Worm (Caenorhabditis elegans) whole organism, L4 larva: Measurements from ENCODE around the gene C05E4.15.

Source experiments
- Y105C5A.15 ChIP-seq: fragments of 200-800 bp; sonication (Bioruptor generic); IDR thresholded peaks from 2 replicates; pipeline ENCODE4 v1.3.6; 2022; ENCODE audit warnings: missing genetic modification characterization, missing compliant biosample characterization
- Y5F2A.4 ChIP-seq: fragments of 200-800 bp; sonication (Bioruptor generic); optimal IDR thresholded peaks from 2 replicates; lab custom pipeline; 2018; ENCODE audit warnings: mild to moderate bottlenecking, missing genetic modification characterization, missing compliant biosample characterization
- ctbp-1 ChIP-seq: fragments of 200-800 bp; sonication (Bioruptor generic); IDR thresholded peaks from 2 replicates; pipeline ENCODE4 v1.3.6; 2022; ENCODE audit warnings: missing genetic modification reagents, missing genetic modification characterization, missing compliant biosample characterization
- daf-12 ChIP-seq: fragments of 150-350 bp; optimal IDR thresholded peaks from 2 replicates; lab custom pipeline; 2014; ENCODE audit warnings: missing biosample characterization, missing genetic modification reagents, missing genetic modification characterization
- dpl-1 ChIP-seq: fragments of 150-350 bp; optimal IDR thresholded peaks from 2 replicates; lab custom pipeline; 2014; ENCODE audit warnings: missing biosample characterization, missing genetic modification reagents, missing genetic modification characterization
- lin-15B ChIP-seq: fragments of 150-350 bp; sonication (generic microtip); optimal IDR thresholded peaks from 3 replicates; lab custom pipeline; 2014; ENCODE audit warnings: missing biosample characterization, missing genetic modification characterization
- lin-39 ChIP-seq: fragments of 150-350 bp; optimal IDR thresholded peaks from 2 replicates; lab custom pipeline; 2014; ENCODE audit warnings: missing biosample characterization, missing genetic modification reagents, missing genetic modification characterization
- lir-3 ChIP-seq: sonication (generic microtip); optimal IDR thresholded peaks from 2 replicates; lab custom pipeline; 2016; ENCODE audit warnings: mild to moderate bottlenecking, missing genetic modification characterization, missing compliant biosample characterization
- nhr-11 ChIP-seq: fragments of 150-350 bp; optimal IDR thresholded peaks from 2 replicates; lab custom pipeline; 2014; ENCODE audit warnings: missing biosample characterization, missing genetic modification characterization
- nhr-237 ChIP-seq: sonication (generic microtip); optimal IDR thresholded peaks from 2 replicates; lab custom pipeline; 2017; ENCODE audit warnings: missing biosample characterization, missing genetic modification characterization
- pha-4 ChIP-seq, 2 experiments: fragments of 150-350 bp in 1 of 2; fragments of 200-800 bp in 1 of 2; sonication (Bioruptor generic) in 1 of 2; IDR thresholded peaks in 1 of 2; optimal IDR thresholded peaks in 1 of 2; 2 replicates each; pipeline versions ENCODE4 v1.3.6 to Lab custom; 2014 to 2022; ENCODE audit warnings: missing genetic modification characterization in 2 of 2, missing genetic modification reagents in 2 of 2, missing biosample characterization in 1 of 2, missing compliant biosample characterization in 1 of 2
- snpc-4 ChIP-seq: fragments of 150-350 bp; optimal IDR thresholded peaks from 2 replicates; lab custom pipeline; 2014; ENCODE audit warnings: missing biosample characterization, missing genetic modification characterization

ce11 chrV:708808-709207 lies 52.3 kb downstream of the C05E4.15 start, which contains the start of gene srbc-39:
- no peak for TF ChIP-seq Y5F2A.4
- TF ChIP-seq lin-15B (tag; lab: Kevin White, UChicago), result no peak
- TF ChIP-seq dpl-1 (GFP tag; lab: Kevin White, UChicago), result no peak
- TF ChIP-seq snpc-4, result no peak
- no peak for TF ChIP-seq pha-4 (GFP tag; IDR thresholded peaks at IDR 0.05; lab: Robert Waterston, UW)
- TF ChIP-seq pha-4 (tag; optimal IDR thresholded peaks at IDR 0.05; lab: Kevin White, UChicago), result no peak
- no peak for TF ChIP-seq ctbp-1 (GFP tag; lab: Robert Waterston, UW)
- no peak for TF ChIP-seq nhr-237
- no peak for TF ChIP-seq nhr-11 (tag; lab: Kevin White, UChicago)
- TF ChIP-seq lir-3 (tag; lab: Kevin White, UChicago), result no peak
- TF ChIP-seq Y105C5A.15 (GFP tag; lab: Robert Waterston, UW), result no peak
- no peak for TF ChIP-seq daf-12 (tag; lab: Kevin White, UChicago)
- TF ChIP-seq lin-39 (tag; lab: Kevin White, UChicago), result no peak
